Worm (Caenorhabditis elegans): ENCODE data around the gene nxf-1.

- TF ChIP-seq tbx-2 (tag; optimal IDR thresholded peaks at IDR 0.05), result no peak
- no peak for TF ChIP-seq rnt-1 (tag; optimal IDR thresholded peaks at IDR 0.05)
- TF ChIP-seq efl-1 (optimal IDR thresholded peaks at IDR 0.05), result no peak
- TF ChIP-seq efl-1 (GFP tag; optimal IDR thresholded peaks at IDR 0.05 in 1 of 2), result no peak
- no peak for TF ChIP-seq ama-1 (optimal IDR thresholded peaks at IDR 0.05)
- TF ChIP-seq pqm-1 (tag; optimal IDR thresholded peaks at IDR 0.05), result no peak
Observed at ce11 chrV:14361973-14362372, 52.8 kb downstream of the nxf-1 start.

Measured in whole organism, L1 larva.